Fruit fly (Drosophila melanogaster) whole organism, wandering third instar larva: ENCODE data around the gene Smyd3.
A peak's percentile ranks its signal among the peaks of the same experiment; 100 is the strongest.

Source experiments
- Hnf4 ChIP-seq: fragments of 200-800 bp; sonication (Bioruptor generic); optimal IDR thresholded peaks from 2 replicates; lab custom pipeline; 2016; ENCODE audit warnings: missing biosample characterization, mild to moderate bottlenecking, missing genetic modification characterization
- lola ChIP-seq: fragments of >200 bp; optimal IDR thresholded peaks from 2 replicates; lab custom pipeline; 2017; ENCODE audit warnings: missing biosample characterization, missing genetic modification characterization
- pan ChIP-seq: fragments of >200 bp; optimal IDR thresholded peaks from 2 replicates; lab custom pipeline; 2017
- psq ChIP-seq: fragments of 200-800 bp; sonication (Bioruptor generic); optimal IDR thresholded peaks from 3 replicates; lab custom pipeline; 2017; ENCODE audit warnings: missing biosample characterization, mild to moderate bottlenecking, missing genetic modification characterization, moderate library complexity
- rgr ChIP-seq: fragments of 200-800 bp; sonication (Bioruptor generic); optimal IDR thresholded peaks from 3 replicates; lab custom pipeline; 2016; ENCODE audit warnings: missing biosample characterization, mild to moderate bottlenecking, missing genetic modification characterization

dm6 chrX:2592243-2592642 is 16.4 kb downstream of the Smyd3 start:
- TF ChIP-seq psq (GFP tag; lab: Kevin White, UChicago): no peak
- TF ChIP-seq lola (GFP tag; lab: Kevin White, UChicago): no peak
- no peak for TF ChIP-seq pan (lab: Kevin White, UChicago)
- no peak for TF ChIP-seq rgr (GFP tag; lab: Kevin White, UChicago)
- TF ChIP-seq Hnf4: peak; percentile 43
